Worm (Caenorhabditis elegans): ENCODE results near the gene nhr-58.

DNA sequence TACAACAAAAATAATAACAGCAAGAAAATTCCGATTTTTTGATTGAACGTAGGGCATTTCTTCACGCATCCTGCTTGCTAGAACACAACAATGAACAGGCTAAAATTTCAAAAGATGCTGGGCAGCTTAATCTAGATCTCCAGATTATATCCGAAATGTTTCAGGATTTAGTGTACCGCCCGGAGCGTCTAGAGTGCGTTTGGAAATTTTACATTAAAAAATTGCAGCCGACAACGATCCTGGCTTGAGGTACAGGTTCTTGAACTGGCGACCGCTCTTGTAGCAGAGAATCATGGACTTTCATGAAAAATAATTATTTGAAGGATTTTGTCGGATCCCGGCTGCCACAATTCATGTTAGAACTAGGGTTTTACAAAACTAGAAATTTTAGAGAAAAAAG is 15.9 kb downstream of the nhr-58 start, which contains the start of gene C14C6.6:
- TF ChIP-seq hmg-1.2 (GFP tag; IDR thresholded peaks at IDR 0.05) (no peak), sdz-38 (tag; optimal IDR thresholded peaks at IDR 0.05) (no peak)
